Fruit fly (Drosophila melanogaster): Measurements from ENCODE around the gene Pc.

Pc gene

DNA sequence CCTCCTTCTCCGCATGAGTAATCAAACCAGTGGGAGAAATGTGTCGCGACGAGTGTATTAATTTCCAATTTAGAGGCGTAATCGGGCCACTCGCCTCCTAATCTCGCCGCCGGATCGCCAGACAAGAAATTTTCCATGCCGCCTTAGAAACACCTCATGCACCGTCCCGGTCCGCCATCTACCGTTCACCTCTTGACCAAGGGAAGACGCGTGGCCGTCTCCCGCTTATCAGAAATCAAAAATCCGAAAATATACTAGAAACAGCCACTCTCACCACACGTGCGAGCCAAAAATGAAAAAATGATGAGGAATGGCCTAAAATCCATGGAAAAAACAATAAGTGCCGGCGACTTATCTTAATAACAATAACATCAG lies 41.9 kb downstream of the Pc start:
- TF ChIP-seq Mio (GFP tag; optimal IDR thresholded peaks at IDR 0.05) (no peak), dl (GFP tag; optimal IDR thresholded peaks at IDR 0.05; ENCODE audit: insufficient read depth in 1 of 2, partially characterized antibody in 2 of 2) (no peak), Hnf4 (GFP tag; optimal IDR thresholded peaks at IDR 0.05) (no peak), h (GFP tag; optimal IDR thresholded peaks at IDR 0.05) (peak; percentile 53), usp (GFP tag; optimal IDR thresholded peaks at IDR 0.05) (no peak), Hr78 (GFP tag; optimal IDR thresholded peaks at IDR 0.05) (no peak)

DNA sequence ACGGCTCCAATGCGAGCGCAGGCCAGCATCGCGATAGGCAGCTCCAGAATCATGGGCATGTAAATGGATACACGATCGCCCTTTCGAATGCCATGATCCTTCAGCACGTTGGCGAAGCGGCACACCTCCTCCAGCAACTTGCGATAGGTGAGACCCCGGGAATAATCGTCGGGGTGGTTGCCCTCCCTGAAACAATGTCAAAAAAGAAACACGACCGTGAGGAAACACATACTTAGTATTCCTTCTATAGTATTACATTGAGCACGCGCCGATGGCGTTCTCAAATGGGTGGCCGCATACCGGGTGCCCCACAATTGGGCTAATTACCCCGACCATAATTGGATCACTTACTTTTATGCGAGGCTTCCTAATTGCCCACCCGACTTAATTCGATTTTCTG lies 44.3 kb downstream of the Pc start:
- TF ChIP-seq ey (GFP tag; optimal IDR thresholded peaks at IDR 0.05) (no peak), h (GFP tag; optimal IDR thresholded peaks at IDR 0.05) (no peak), Rel (GFP tag; optimal IDR thresholded peaks at IDR 0.05) (no peak), Rel (tag; optimal IDR thresholded peaks at IDR 0.05) (no peak), Hnf4 (GFP tag; optimal IDR thresholded peaks at IDR 0.05) (no peak), OdsH (GFP tag; optimal IDR thresholded peaks at IDR 0.05) (no peak), HLH106 (tag; optimal IDR thresholded peaks at IDR 0.05) (no peak), CrebA (GFP tag; optimal IDR thresholded peaks at IDR 0.05; ENCODE audit: borderline replicate concordance) (no peak), usp (GFP tag; optimal IDR thresholded peaks at IDR 0.05) (no peak), dsf (GFP tag; optimal IDR thresholded peaks at IDR 0.05; ENCODE audit: borderline replicate concordance) (no peak), rgr (GFP tag; optimal IDR thresholded peaks at IDR 0.05) (no peak), dl (GFP tag; optimal IDR thresholded peaks at IDR 0.05; ENCODE audit: insufficient read depth in 1 of 2, partially characterized antibody in 2 of 2) (no peak), CG9705 (GFP tag; optimal IDR thresholded peaks at IDR 0.05) (no peak), Myc (optimal IDR thresholded peaks at IDR 0.05) (no peak)

DNA sequence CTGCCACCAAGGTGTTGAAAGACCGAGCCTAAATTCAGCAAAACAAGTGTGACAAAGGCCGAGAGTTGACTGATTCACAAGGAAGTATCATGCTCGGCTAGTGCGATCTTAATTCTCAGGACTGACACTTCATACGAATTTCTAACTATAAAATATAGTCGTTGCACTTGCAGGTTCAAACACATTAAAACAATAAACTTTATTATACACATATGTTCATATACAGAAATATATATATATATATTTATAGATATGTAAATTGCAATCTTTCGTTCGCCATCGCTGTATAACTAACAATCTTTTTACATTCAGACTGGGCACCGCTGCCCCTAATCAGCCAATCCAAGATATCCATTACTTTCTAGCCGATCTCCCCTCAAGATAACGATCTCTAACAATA lies 47.3 kb downstream of the Pc start, which contains the start of gene CG9389:
TSS of gene CG9389 (minus strand) at position 101 of the 400 bp plus-strand sequence.
- TF ChIP-seq foxo (GFP tag; optimal IDR thresholded peaks at IDR 0.05): no peak
- TF ChIP-seq brk (GFP tag; optimal IDR thresholded peaks at IDR 0.05): no peak
- no peak for TF ChIP-seq usp (GFP tag; optimal IDR thresholded peaks at IDR 0.05)
- no peak for TF ChIP-seq br (GFP tag; optimal IDR thresholded peaks at IDR 0.05)
- TF ChIP-seq pan (optimal IDR thresholded peaks at IDR 0.05): no peak
- no peak for TF ChIP-seq Dif (GFP tag; optimal IDR thresholded peaks at IDR 0.05; ENCODE audit: partially characterized antibody)
- no peak for TF ChIP-seq Sp1 (GFP tag; optimal IDR thresholded peaks at IDR 0.05)
- no peak for TF ChIP-seq fru (GFP tag; optimal IDR thresholded peaks at IDR 0.05)
- no peak for TF ChIP-seq Hr78 (GFP tag; optimal IDR thresholded peaks at IDR 0.05)

DNA sequence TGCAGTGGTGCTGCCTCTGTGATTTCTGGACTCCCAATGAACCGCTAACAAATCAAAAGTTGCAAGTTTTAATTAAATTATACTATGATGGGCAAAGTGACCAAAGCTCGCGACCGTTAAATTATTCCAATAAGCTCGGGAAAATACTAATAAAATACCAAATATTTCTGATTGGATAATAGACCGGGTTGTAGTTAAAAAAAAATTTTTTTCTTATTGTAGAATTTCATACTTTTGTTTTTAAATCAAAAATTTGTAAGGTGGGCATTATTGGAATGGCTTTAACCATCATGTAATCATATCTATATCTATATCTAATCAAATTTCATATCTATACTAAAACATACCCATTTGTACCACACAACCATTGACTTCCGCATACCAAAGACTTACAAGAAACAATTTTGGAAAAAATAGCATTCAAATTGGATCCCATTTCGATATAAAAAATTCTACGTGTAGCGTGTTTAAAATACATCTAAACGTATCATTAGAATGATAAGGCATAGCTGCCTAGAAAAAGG lies 49.9 kb downstream of the Pc start, which contains the start of gene CG9391:
TSS of gene CG9391 (minus strand) at position 474 of the 524 bp plus-strand sequence.
- TF ChIP-seq dmrt93B (GFP tag; optimal IDR thresholded peaks at IDR 0.05): no peak
- TF ChIP-seq h (GFP tag; optimal IDR thresholded peaks at IDR 0.05): no peak
- no peak for TF ChIP-seq sv (GFP tag; optimal IDR thresholded peaks at IDR 0.05)
- no peak for TF ChIP-seq Jra (GFP tag; optimal IDR thresholded peaks at IDR 0.05)

DNA sequence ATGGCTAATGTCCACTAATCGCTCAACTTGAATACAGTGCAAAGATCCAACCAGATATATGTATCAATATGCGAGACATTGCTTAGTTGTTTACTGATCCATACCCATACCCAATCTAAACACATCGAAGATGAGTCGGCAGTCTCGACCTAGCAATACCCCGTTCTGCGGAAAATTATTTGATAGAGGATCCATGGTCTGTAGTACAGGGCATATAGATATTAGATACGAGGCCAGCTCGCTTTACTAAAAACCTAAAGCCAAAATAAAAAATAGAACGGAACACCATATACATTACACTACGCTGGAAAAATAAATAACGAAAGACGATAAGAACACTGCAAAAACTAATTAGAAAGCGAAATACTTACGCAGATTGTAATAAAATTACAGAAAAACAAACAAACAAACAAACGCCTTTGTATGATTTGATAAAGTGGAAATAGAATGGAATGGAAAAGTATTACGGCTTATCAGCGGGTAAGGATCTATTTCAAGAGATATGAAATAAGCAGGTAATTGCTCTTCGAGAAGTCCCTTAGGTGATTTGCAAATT lies 51.6 kb downstream of the Pc start:
- TF ChIP-seq Rel (GFP tag; optimal IDR thresholded peaks at IDR 0.05) (no peak), Rel (tag; optimal IDR thresholded peaks at IDR 0.05) (no peak), N (GFP tag; optimal IDR thresholded peaks at IDR 0.05) (no peak), HLH106 (tag; optimal IDR thresholded peaks at IDR 0.05) (no peak), br (GFP tag; optimal IDR thresholded peaks at IDR 0.05) (no peak), OdsH (GFP tag; optimal IDR thresholded peaks at IDR 0.05) (no peak), rgr (GFP tag; optimal IDR thresholded peaks at IDR 0.05) (no peak), h (GFP tag; optimal IDR thresholded peaks at IDR 0.05) (no peak), dmrt93B (GFP tag; optimal IDR thresholded peaks at IDR 0.05) (no peak), psq (GFP tag; optimal IDR thresholded peaks at IDR 0.05) (no peak), CrebA (GFP tag; optimal IDR thresholded peaks at IDR 0.05; ENCODE audit: borderline replicate concordance) (no peak), pan (optimal IDR thresholded peaks at IDR 0.05) (no peak), Dif (GFP tag; optimal IDR thresholded peaks at IDR 0.05; ENCODE audit: partially characterized antibody) (no peak)

DNA sequence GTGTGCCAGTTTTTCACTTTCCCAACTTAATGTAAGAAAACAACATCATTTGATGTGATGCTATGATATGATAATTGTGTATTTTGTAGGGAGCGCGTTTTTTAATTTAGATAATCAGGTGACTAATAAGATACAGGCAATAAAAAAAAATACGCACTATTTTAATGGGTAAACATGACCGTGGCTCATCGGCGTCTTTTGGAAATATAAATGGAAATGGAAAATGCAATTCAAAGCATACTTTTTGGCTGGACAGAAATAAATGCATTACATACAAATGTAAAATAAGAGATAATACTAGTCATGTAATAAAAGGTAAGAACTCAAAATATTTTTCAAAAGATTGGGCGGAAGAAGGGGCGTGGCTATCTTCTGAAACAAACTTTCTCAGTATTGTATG lies 55.4 kb downstream of the Pc start:
- TF ChIP-seq Myc (optimal IDR thresholded peaks at IDR 0.05): peak; percentile 56
- TF ChIP-seq brk (GFP tag; optimal IDR thresholded peaks at IDR 0.05): no peak
